Worm (Caenorhabditis elegans) whole organism, young adult: ENCODE results near the gene cth-2.

Experiments used
- B0336.3 ChIP-seq: fragments of 200-800 bp; sonication (Bioruptor generic); IDR thresholded peaks from 2 replicates; pipeline ENCODE4 v1.3.6; 2022; ENCODE audit warnings: missing genetic modification characterization, missing compliant biosample characterization
- D2030.7 ChIP-seq: fragments of 200-800 bp; sonication (Bioruptor generic); IDR thresholded peaks from 2 replicates; pipeline ENCODE4 v1.3.6; 2022; ENCODE audit warnings: missing genetic modification reagents, missing genetic modification characterization, missing compliant biosample characterization
- F33H1.4 ChIP-seq: fragments of 200-800 bp; sonication (Bioruptor generic); IDR thresholded peaks from 2 replicates; pipeline ENCODE4 v1.3.6; 2022; ENCODE audit warnings: missing genetic modification reagents, missing genetic modification characterization, missing compliant biosample characterization
- F55B11.4 ChIP-seq: sonication (generic microtip); optimal IDR thresholded peaks from 2 replicates; lab custom pipeline; 2016; ENCODE audit warnings: missing compliant biosample characterization, missing genetic modification characterization, borderline replicate concordance; ENCODE audit not compliant: insufficient read depth
- F57C9.4 ChIP-seq: sonication (generic microtip); optimal IDR thresholded peaks from 2 replicates; lab custom pipeline; 2017; ENCODE audit warnings: mild to moderate bottlenecking, missing genetic modification characterization, missing compliant biosample characterization
- Y53G8AR.9 ChIP-seq: fragments of 200-800 bp; sonication (Bioruptor generic); conservative IDR thresholded peaks from 2 replicates; pipeline ENCODE4 v1.3.6; 2022; ENCODE audit warnings: missing genetic modification reagents, missing genetic modification characterization, missing compliant biosample characterization
- Y79H2A.3 ChIP-seq: fragments of 200-800 bp; sonication (Bioruptor generic); conservative IDR thresholded peaks from 2 replicates; pipeline ENCODE4 v1.3.6; 2022; ENCODE audit warnings: missing genetic modification reagents, missing genetic modification characterization, missing compliant biosample characterization
- aptf-3 ChIP-seq: fragments of 200-800 bp; sonication (Bioruptor generic); IDR thresholded peaks from 2 replicates; pipeline ENCODE4 v1.3.6; 2022; ENCODE audit warnings: missing genetic modification characterization, missing compliant biosample characterization
- atf-7 ChIP-seq: sonication (generic microtip); optimal IDR thresholded peaks from 2 replicates; lab custom pipeline; 2017; ENCODE audit warnings: mild to moderate bottlenecking, missing genetic modification characterization, missing compliant biosample characterization
- athp-1 ChIP-seq: sonication (generic microtip); optimal IDR thresholded peaks from 2 replicates; lab custom pipeline; 2017; ENCODE audit warnings: mild to moderate bottlenecking, missing genetic modification characterization, missing compliant biosample characterization
- bed-1 ChIP-seq: fragments of 200-800 bp; sonication (Bioruptor generic); IDR thresholded peaks from 2 replicates; pipeline ENCODE4 v1.3.6; 2022; ENCODE audit warnings: missing genetic modification reagents, missing genetic modification characterization, missing compliant biosample characterization
- ceh-91 ChIP-seq: fragments of 200-800 bp; sonication (Bioruptor generic); IDR thresholded peaks from 2 replicates; pipeline ENCODE4 v1.3.6; 2022; ENCODE audit warnings: missing genetic modification reagents, missing genetic modification characterization, missing compliant biosample characterization
- dpff-1 ChIP-seq: sonication (generic microtip); optimal IDR thresholded peaks from 2 replicates; lab custom pipeline; 2017; ENCODE audit warnings: mild to moderate bottlenecking, missing genetic modification characterization, missing compliant biosample characterization
- efl-1 ChIP-seq: fragments of 150-350 bp; optimal IDR thresholded peaks from 2 replicates; lab custom pipeline; 2014; ENCODE audit warnings: missing biosample characterization, missing genetic modification reagents, missing genetic modification characterization
- ekl-4 ChIP-seq: fragments of 200-800 bp; sonication (Bioruptor generic); IDR thresholded peaks from 2 replicates; pipeline ENCODE4 v1.3.6; 2022; ENCODE audit warnings: missing genetic modification reagents, missing genetic modification characterization, missing compliant biosample characterization
- fkh-3 ChIP-seq: sonication (generic microtip); optimal IDR thresholded peaks from 2 replicates; lab custom pipeline; 2016; ENCODE audit warnings: mild to moderate bottlenecking, missing genetic modification characterization, missing compliant biosample characterization
- him-1 ChIP-seq: sonication (generic microtip); optimal IDR thresholded peaks from 2 replicates; lab custom pipeline; 2016; ENCODE audit warnings: missing genotype, missing genetic modification reagents, missing genetic modification characterization, missing compliant biosample characterization
- hlh-12 ChIP-seq: sonication (generic microtip); optimal IDR thresholded peaks from 2 replicates; lab custom pipeline; 2016; ENCODE audit warnings: missing genetic modification characterization, missing compliant biosample characterization
- hmg-1.2 ChIP-seq: fragments of 200-800 bp; sonication (Bioruptor generic); IDR thresholded peaks from 2 replicates; pipeline ENCODE4 v1.3.6; 2022; ENCODE audit warnings: missing genetic modification reagents, missing genetic modification characterization, missing compliant biosample characterization
- hrde-1 ChIP-seq: sonication (generic microtip); optimal IDR thresholded peaks from 2 replicates; lab custom pipeline; 2016; ENCODE audit warnings: missing genetic modification characterization, mild to moderate bottlenecking, missing compliant biosample characterization, moderate library complexity, missing genotype, missing genetic modification reagents, borderline replicate concordance
- lag-1 ChIP-seq: fragments of 200-800 bp; sonication (Bioruptor generic); IDR thresholded peaks from 2 replicates; pipeline ENCODE4 v1.3.6; 2022; ENCODE audit warnings: missing genetic modification reagents, missing genetic modification characterization, missing compliant biosample characterization
- let-526 ChIP-seq: fragments of 200-800 bp; sonication (Bioruptor generic); IDR thresholded peaks from 2 replicates; pipeline ENCODE4 v1.3.6; 2022; ENCODE audit warnings: missing genetic modification reagents, missing genetic modification characterization, missing compliant biosample characterization
- lin-26 ChIP-seq: fragments of 200-800 bp; sonication (Bioruptor generic); IDR thresholded peaks from 2 replicates; pipeline ENCODE4 v1.3.6; 2022; ENCODE audit warnings: missing genetic modification reagents, missing genetic modification characterization, missing compliant biosample characterization
- lin-40 ChIP-seq: sonication (generic microtip); optimal IDR thresholded peaks from 2 replicates; lab custom pipeline; 2016; ENCODE audit warnings: missing genetic modification characterization, mild to moderate bottlenecking, missing compliant biosample characterization, missing genotype, missing genetic modification reagents
- lsl-1 ChIP-seq: fragments of 200-800 bp; sonication (Bioruptor generic); optimal IDR thresholded peaks from 2 replicates; lab custom pipeline; 2018; ENCODE audit warnings: mild to moderate bottlenecking, missing genetic modification characterization, moderate library complexity, missing compliant biosample characterization
- madf-10 ChIP-seq: sonication (generic microtip); optimal IDR thresholded peaks from 2 replicates; lab custom pipeline; 2016; ENCODE audit warnings: mild to moderate bottlenecking, missing genetic modification characterization, missing compliant biosample characterization
- madf-3 ChIP-seq: fragments of 200-800 bp; sonication (Bioruptor generic); IDR thresholded peaks from 2 replicates; pipeline ENCODE4 v1.3.6; 2022; ENCODE audit warnings: missing genetic modification reagents, missing genetic modification characterization, missing compliant biosample characterization
- madf-6 ChIP-seq: fragments of 200-800 bp; sonication (Bioruptor generic); IDR thresholded peaks from 2 replicates; pipeline ENCODE4 v1.3.6; 2022; ENCODE audit warnings: missing genetic modification reagents, missing genetic modification characterization, missing compliant biosample characterization
- madf-8 ChIP-seq: fragments of 200-800 bp; sonication (Bioruptor generic); conservative IDR thresholded peaks from 2 replicates; pipeline ENCODE4 v1.3.6; 2022; ENCODE audit warnings: missing genetic modification reagents, missing genetic modification characterization, missing compliant biosample characterization
- mes-4 ChIP-seq: sonication (generic microtip); optimal IDR thresholded peaks from 2 replicates; lab custom pipeline; 2016; ENCODE audit warnings: missing genotype, missing genetic modification characterization, missing compliant biosample characterization
- nfya-1 ChIP-seq: sonication (generic microtip); optimal IDR thresholded peaks from 2 replicates; lab custom pipeline; 2017; ENCODE audit warnings: antibody characterized with exemption, missing compliant biosample characterization, missing genetic modification characterization, borderline replicate concordance; ENCODE audit not compliant: insufficient read depth
- pbrm-1 ChIP-seq: fragments of 200-800 bp; sonication (Bioruptor generic); IDR thresholded peaks from 2 replicates; pipeline ENCODE4 v1.3.6; 2022; ENCODE audit warnings: missing genetic modification reagents, missing genetic modification characterization, missing compliant biosample characterization
- snpc-3.4 ChIP-seq: sonication (generic microtip); optimal IDR thresholded peaks from 2 replicates; lab custom pipeline; 2017; ENCODE audit warnings: missing genetic modification characterization, mild to moderate bottlenecking, missing compliant biosample characterization, antibody characterized with exemption, moderate library complexity, missing genotype, missing genetic modification reagents
- sptf-2 ChIP-seq: fragments of 200-800 bp; sonication (Bioruptor generic); optimal IDR thresholded peaks from 2 replicates; lab custom pipeline; 2018; ENCODE audit warnings: mild to moderate bottlenecking, missing genetic modification characterization, missing compliant biosample characterization
- xnd-1 ChIP-seq: sonication (generic microtip); optimal IDR thresholded peaks from 2 replicates; lab custom pipeline; 2016; ENCODE audit warnings: missing genotype, missing genetic modification reagents, missing genetic modification characterization, missing compliant biosample characterization
- zfh-2 ChIP-seq: fragments of 200-800 bp; sonication (Bioruptor generic); conservative IDR thresholded peaks from 2 replicates; pipeline ENCODE4 v1.3.6; 2022; ENCODE audit warnings: missing genetic modification reagents, missing genetic modification characterization, missing compliant biosample characterization
- ztf-18 ChIP-seq: sonication (generic microtip); optimal IDR thresholded peaks from 2 replicates; lab custom pipeline; 2016; ENCODE audit warnings: missing genotype, mild to moderate bottlenecking, missing genetic modification characterization, missing compliant biosample characterization
- ztf-28 ChIP-seq: fragments of 200-800 bp; sonication (Bioruptor generic); IDR thresholded peaks from 2 replicates; pipeline ENCODE4 v1.3.6; 2022; ENCODE audit warnings: missing genetic modification reagents, missing genetic modification characterization, missing compliant biosample characterization
- ztf-3 ChIP-seq: fragments of 200-800 bp; sonication (Bioruptor generic); optimal IDR thresholded peaks from 2 replicates; lab custom pipeline; 2018; ENCODE audit warnings: mild to moderate bottlenecking, missing genetic modification characterization, missing compliant biosample characterization

The cth-2 gene

ce11 chrII:7100838-7101237 is 43.1 kb upstream of the cth-2 start, which contains the start of gene mmaa-1 (continued):
- TF ChIP-seq madf-10 (tag; lab: Kevin White, UChicago) (peak; percentile 3), efl-1 (no peak), sptf-2 (no peak), atf-7 (tag; lab: Kevin White, UChicago) (no peak), ztf-28 (GFP tag; lab: Robert Waterston, UW) (no peak)

- 0 out of 2 replicates have a peak, but pooled peaks have one; percentile 7 for TF ChIP-seq hmg-1.2 (GFP tag; lab: Robert Waterston, UW)
- no peak for TF ChIP-seq bed-1 (GFP tag; lab: Robert Waterston, UW)
- TF ChIP-seq madf-3 (GFP tag; lab: Robert Waterston, UW) = peak; percentile 64; the same call in 1 of the 2 replicates
- no peak for TF ChIP-seq nfya-1 (tag; lab: Kevin White, UChicago)
- no peak for TF ChIP-seq B0336.3 (GFP tag; lab: Robert Waterston, UW)
- TF ChIP-seq Y53G8AR.9 (GFP tag; lab: Robert Waterston, UW) = 0 out of 2 replicates have a peak, but pooled peaks have one; percentile 50
- peak; percentile 53 for TF ChIP-seq him-1 (tag; lab: Kevin White, UChicago)
These were observed 41.5 kb upstream of the cth-2 start for ce11 chrII:7099231-7099630.

- TF ChIP-seq zfh-2 = no peak
- peak; percentile 30 for TF ChIP-seq efl-1
- 0 out of 2 replicates have a peak, but pooled peaks have one; percentile 8 for TF ChIP-seq ceh-91
- peak; percentile 11 for TF ChIP-seq snpc-3.4
- peak; percentile 98 for TF ChIP-seq madf-8 (GFP tag; lab: Robert Waterston, UW)
- TF ChIP-seq lsl-1 (GFP tag; lab: Kevin White, UChicago) = peak; percentile 89
- TF ChIP-seq xnd-1 (tag; lab: Kevin White, UChicago) = peak; percentile 88
- TF ChIP-seq him-1 (tag; lab: Kevin White, UChicago) = peak; percentile 21
- 0 out of 2 replicates have a peak, but pooled peaks have one; percentile 10 for TF ChIP-seq D2030.7 (GFP tag; lab: Robert Waterston, UW)
- no peak for TF ChIP-seq ztf-3 (GFP tag; lab: Kevin White, UChicago)
- peak; percentile 58 for TF ChIP-seq F33H1.4 (GFP tag; lab: Robert Waterston, UW)
- no peak for TF ChIP-seq aptf-3 (GFP tag; lab: Robert Waterston, UW)
- TF ChIP-seq madf-6 (GFP tag; lab: Robert Waterston, UW) = peak; percentile 99
- TF ChIP-seq let-526 (GFP tag; lab: Robert Waterston, UW) = no peak
- TF ChIP-seq, all 124 proteins: peak for 10
These were observed 40.8 kb upstream of the cth-2 start, which contains the start of gene mct-5 for ce11 chrII:7098578-7098977. TSS of gene mct-5 (minus strand) at chrII:7098593.

ce11 chrII:7095970-7096369 is 38.2 kb upstream of the cth-2 start:
- TF ChIP-seq xnd-1 (tag; lab: Kevin White, UChicago) = peak; percentile 22
- TF ChIP-seq him-1 (tag; lab: Kevin White, UChicago) = peak; percentile 18
- peak; percentile 58 for TF ChIP-seq madf-6 (GFP tag; lab: Robert Waterston, UW)
- no peak for TF ChIP-seq snpc-3.4
- TF ChIP-seq let-526 (GFP tag; lab: Robert Waterston, UW) = no peak
- TF ChIP-seq lin-26 = 0 out of 2 replicates have a peak, but pooled peaks have one; percentile 43
- TF ChIP-seq, all 124 proteins: peak for 4

- TF ChIP-seq Y79H2A.3 (GFP tag; lab: Robert Waterston, UW) (no peak), madf-6 (GFP tag; lab: Robert Waterston, UW) (no peak), F55B11.4 (tag; lab: Kevin White, UChicago) (no peak), zfh-2 (no peak)
These were observed 35.6 kb upstream of the cth-2 start, which contains the start of gene T02G5.3 for ce11 chrII:7093339-7093821. TSS of gene T02G5.3 (plus strand) at chrII:7093389.

ce11 chrII:7090852-7091251 is 33.1 kb upstream of the cth-2 start:
- TF ChIP-seq aptf-3 (GFP tag; lab: Robert Waterston, UW) = no peak
- no peak for TF ChIP-seq pbrm-1 (GFP tag; lab: Robert Waterston, UW)
- TF ChIP-seq fkh-3 (tag; lab: Kevin White, UChicago) = no peak
- TF ChIP-seq lin-40 (tag; lab: Kevin White, UChicago) = no peak
- TF ChIP-seq F57C9.4 (tag; lab: Kevin White, UChicago) = no peak
- no peak for TF ChIP-seq hrde-1
- no peak for TF ChIP-seq athp-1 (tag; lab: Kevin White, UChicago)
- no peak for TF ChIP-seq mes-4 (tag; lab: Kevin White, UChicago)
- TF ChIP-seq dpff-1 (tag; lab: Kevin White, UChicago) = no peak
- TF ChIP-seq ekl-4 = no peak
- TF ChIP-seq hlh-12 (tag; lab: Kevin White, UChicago) = no peak
- no peak for TF ChIP-seq lag-1
- TF ChIP-seq ztf-18 (tag; lab: Kevin White, UChicago) = no peak
- no peak for TF ChIP-seq lin-26
